Worm (Caenorhabditis elegans) whole organism, L4 larva: ENCODE results near the gene C32H11.3.

Experiments
- Y105C5A.15 ChIP-seq: fragments of 200-800 bp; sonication (Bioruptor generic); IDR thresholded peaks from 2 replicates; pipeline ENCODE4 v1.3.6; 2022; ENCODE audit warnings: missing genetic modification characterization, missing compliant biosample characterization
- cey-2 ChIP-seq: sonication (generic microtip); optimal IDR thresholded peaks from 3 replicates; lab custom pipeline; 2017; ENCODE audit warnings: missing genetic modification characterization, mild to moderate bottlenecking, missing compliant biosample characterization, antibody characterized with exemption, borderline replicate concordance; ENCODE audit not compliant: insufficient read depth
- mep-1 ChIP-seq: fragments of 150-350 bp; sonication (generic microtip); optimal IDR thresholded peaks from 3 replicates; lab custom pipeline; 2014; ENCODE audit warnings: missing biosample characterization, missing genetic modification characterization
- mxl-3 ChIP-seq: fragments of 200-800 bp; sonication (Bioruptor generic); optimal IDR thresholded peaks from 2 replicates; lab custom pipeline; 2018; ENCODE audit warnings: mild to moderate bottlenecking, missing genetic modification characterization, missing compliant biosample characterization
- tag-97 ChIP-seq: fragments of 200-800 bp; sonication (Bioruptor generic); IDR thresholded peaks from 2 replicates; pipeline ENCODE4 v1.3.6; 2022; ENCODE audit warnings: missing genetic modification characterization, missing compliant biosample characterization
- unc-130 ChIP-seq: sonication (generic microtip); optimal IDR thresholded peaks from 2 replicates; lab custom pipeline; 2016; ENCODE audit warnings: missing genetic modification reagents, missing genetic modification characterization, missing compliant biosample characterization
- zag-1 ChIP-seq: fragments of 150-350 bp; optimal IDR thresholded peaks from 2 replicates; lab custom pipeline; 2014; ENCODE audit warnings: missing biosample characterization, missing genetic modification characterization

ce11 chrIV:12890445-12890844 is 27.9 kb upstream of the C32H11.3 start, which contains the start of gene K08D8.6:
- TF ChIP-seq mep-1 (tag; lab: Kevin White, UChicago) (no peak), tag-97 (GFP tag; lab: Robert Waterston, UW) (no peak), cey-2 (tag; lab: Kevin White, UChicago) (no peak), mxl-3 (GFP tag; lab: Kevin White, UChicago) (no peak), unc-130 (GFP tag; lab: Kevin White, UChicago) (no peak), zag-1 (no peak), Y105C5A.15 (GFP tag; lab: Robert Waterston, UW) (no peak)
